Worm (Caenorhabditis elegans): ENCODE measurements around the gene lst-4.

DNA sequence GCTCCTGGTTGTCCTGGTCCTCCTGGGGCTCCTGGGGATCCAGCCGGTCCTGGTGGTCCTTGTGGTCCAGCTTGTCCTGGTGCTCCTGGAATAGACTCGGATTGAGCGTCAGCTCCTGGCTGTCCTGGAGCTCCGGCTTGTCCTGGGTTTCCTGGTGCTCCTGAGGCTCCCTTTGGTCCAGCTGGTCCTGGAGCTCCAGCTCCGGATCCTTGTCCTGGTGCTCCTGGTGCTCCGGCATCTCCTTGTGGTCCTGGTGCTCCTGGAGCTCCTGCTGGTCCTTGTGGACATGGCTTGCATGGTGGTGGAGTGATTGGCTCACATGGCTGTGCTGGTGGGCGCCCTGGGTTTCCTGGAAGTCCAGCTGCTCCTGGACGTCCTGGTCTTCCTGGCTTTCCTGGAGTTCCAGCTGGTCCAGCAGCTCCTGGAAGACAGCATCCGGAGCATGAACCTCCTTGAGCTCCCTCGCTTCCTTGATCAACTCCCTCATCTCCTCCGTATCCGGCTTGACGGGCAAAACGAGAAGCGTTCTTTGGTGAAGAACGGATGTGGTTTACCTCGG is 29.0 kb upstream of the lst-4 start:
- no peak for TF ChIP-seq elt-1 (tag; optimal IDR thresholded peaks at IDR 0.05; ENCODE audit: borderline replicate concordance, insufficient read depth)
- no peak for TF ChIP-seq nhr-237 (tag; optimal IDR thresholded peaks at IDR 0.05)
- no peak for TF ChIP-seq lin-13 (tag; optimal IDR thresholded peaks at IDR 0.05)
- no peak for TF ChIP-seq ztf-11 (tag; optimal IDR thresholded peaks at IDR 0.05)
- TF ChIP-seq lsy-2 (tag; optimal IDR thresholded peaks at IDR 0.05): no peak
- no peak for TF ChIP-seq nhr-12 (tag; optimal IDR thresholded peaks at IDR 0.05)
- no peak for TF ChIP-seq unc-120 (tag; optimal IDR thresholded peaks at IDR 0.05; ENCODE audit: poor library complexity, severe bottlenecking)
- TF ChIP-seq ceh-83 (GFP tag; optimal IDR thresholded peaks at IDR 0.05): no peak
- no peak for TF ChIP-seq unc-62 (GFP tag; optimal IDR thresholded peaks at IDR 0.05)
- TF ChIP-seq ceh-43 (GFP tag; optimal IDR thresholded peaks at IDR 0.05): no peak
- TF ChIP-seq lin-32 (GFP tag; optimal IDR thresholded peaks at IDR 0.05): no peak
- TF ChIP-seq sptf-1 (tag; optimal IDR thresholded peaks at IDR 0.05): no peak
- no peak for TF ChIP-seq unc-39 (tag; optimal IDR thresholded peaks at IDR 0.05)
